Fruit fly (Drosophila melanogaster): ENCODE measurements around the gene CG17219.
A peak's percentile ranks its signal among the peaks of the same experiment; 100 is the strongest.

CG17219 gene

DNA sequence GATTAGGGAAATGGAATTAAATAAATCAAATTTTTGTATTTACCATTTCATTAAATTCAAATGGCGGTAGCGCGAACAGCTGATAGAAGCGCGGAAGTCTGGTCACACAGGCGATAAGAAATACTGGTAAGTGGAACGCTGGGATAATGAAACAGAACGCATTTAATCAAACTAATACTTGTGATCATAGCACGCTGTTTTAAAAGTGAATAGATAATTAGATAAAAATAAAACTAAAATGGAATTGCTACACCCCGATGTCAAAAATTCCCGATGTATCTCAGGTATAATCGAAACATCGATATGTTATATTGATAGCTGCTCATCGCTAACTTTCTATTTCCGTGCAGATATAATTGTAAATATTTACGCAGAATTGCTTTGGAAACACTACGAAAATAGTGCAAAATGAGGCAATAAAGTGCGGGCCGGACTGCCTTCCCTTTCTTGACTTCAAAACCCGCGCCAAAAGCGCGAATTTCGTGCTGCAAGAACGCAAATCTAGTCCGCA, 36.3 kb upstream of the CG17219 start, which contains the start of the genes okr and CG3558:
Gene okr, minus strand, starts transcription at position 96 of the 511 bp plus-strand sequence.
Gene CG3558, plus strand, starts transcription at position 207 of the 511 bp plus-strand sequence.
- TF ChIP-seq CG11902 (GFP tag; optimal IDR thresholded peaks at IDR 0.05), result no peak
- TF ChIP-seq Hr39 (GFP tag; optimal IDR thresholded peaks at IDR 0.05), result no peak
- TF ChIP-seq Eip93F (GFP tag; optimal IDR thresholded peaks at IDR 0.05), result no peak
- TF ChIP-seq Lpt (GFP tag; optimal IDR thresholded peaks at IDR 0.05), result no peak
- TF ChIP-seq CG10669 (GFP tag; optimal IDR thresholded peaks at IDR 0.05), result no peak
- no peak for TF ChIP-seq topi (GFP tag; optimal IDR thresholded peaks at IDR 0.05)
- no peak for TF ChIP-seq CG6276 (GFP tag; optimal IDR thresholded peaks at IDR 0.05)
- no peak for TF ChIP-seq acj6 (GFP tag; optimal IDR thresholded peaks at IDR 0.05)
- no peak for TF ChIP-seq CG6808 (GFP tag; optimal IDR thresholded peaks at IDR 0.05)
- no peak for TF ChIP-seq CG15336 (GFP tag; IDR thresholded peaks at IDR 0.05)
- no peak for TF ChIP-seq CG6792 (GFP tag; optimal IDR thresholded peaks at IDR 0.05)
- no peak for TF ChIP-seq fd85E (GFP tag; optimal IDR thresholded peaks at IDR 0.05)
- peak; percentile 32 for TF ChIP-seq esn (GFP tag; optimal IDR thresholded peaks at IDR 0.05)
- TF ChIP-seq CG8632 (GFP tag; optimal IDR thresholded peaks at IDR 0.05), result no peak
- TF ChIP-seq Eip75B (GFP tag; optimal IDR thresholded peaks at IDR 0.05), result no peak
- no peak for TF ChIP-seq Hr38 (GFP tag; optimal IDR thresholded peaks at IDR 0.05)
- no peak for TF ChIP-seq svp (GFP tag)
- TF ChIP-seq Eip78C (GFP tag), result peak; percentile 75
- TF ChIP-seq CG3032 (tag; optimal IDR thresholded peaks at IDR 0.05), result no peak
- TF ChIP-seq Met (GFP tag; optimal IDR thresholded peaks at IDR 0.05), result no peak
- no peak for TF ChIP-seq CG8319 (GFP tag; optimal IDR thresholded peaks at IDR 0.05)
- no peak for TF ChIP-seq CG4318 (GFP tag; optimal IDR thresholded peaks at IDR 0.05)
- TF ChIP-seq Blimp-1 (GFP tag; optimal IDR thresholded peaks at IDR 0.05), result peak; percentile 79
- no peak for TF ChIP-seq CG1621 (tag; optimal IDR thresholded peaks at IDR 0.05)
- no peak for TF ChIP-seq Ets21C (GFP tag; optimal IDR thresholded peaks at IDR 0.05)
- TF ChIP-seq fkh (GFP tag; optimal IDR thresholded peaks at IDR 0.05), result peak; percentile 71
- TF ChIP-seq CG10631 (GFP tag; optimal IDR thresholded peaks at IDR 0.05), result no peak
- TF ChIP-seq OdsH (GFP tag; optimal IDR thresholded peaks at IDR 0.05), result no peak
- TF ChIP-seq CG9139 (GFP tag; optimal IDR thresholded peaks at IDR 0.05), result no peak
- TF ChIP-seq CG16779 (tag; optimal IDR thresholded peaks at IDR 0.05), result no peak
- no peak for TF ChIP-seq CG8119 (GFP tag; IDR thresholded peaks at IDR 0.05)
- no peak for TF ChIP-seq salr (GFP tag; optimal IDR thresholded peaks at IDR 0.05)
- peak; percentile 13 for TF ChIP-seq lz (GFP tag; optimal IDR thresholded peaks at IDR 0.05)
- no peak for TF ChIP-seq eg (GFP tag; IDR thresholded peaks at IDR 0.05)
- TF ChIP-seq Sox14 (GFP tag; optimal IDR thresholded peaks at IDR 0.05), result no peak
- TF ChIP-seq Hr4 (GFP tag; optimal IDR thresholded peaks at IDR 0.05), result no peak

- TF ChIP-seq CG7368 (GFP tag; optimal IDR thresholded peaks at IDR 0.05) (no peak), fkh (GFP tag; optimal IDR thresholded peaks at IDR 0.05) (peak; percentile 60)
These were observed 35.8 kb upstream of the CG17219 start for dm6 chr2L:2993236-2993635.

- no peak for TF ChIP-seq CG4318 (GFP tag; optimal IDR thresholded peaks at IDR 0.05)
- no peak for TF ChIP-seq salr (GFP tag; optimal IDR thresholded peaks at IDR 0.05)
- TF ChIP-seq Hr4 (GFP tag; optimal IDR thresholded peaks at IDR 0.05), result no peak
- no peak for TF ChIP-seq CG7368 (GFP tag; optimal IDR thresholded peaks at IDR 0.05)
- TF ChIP-seq topi (GFP tag; optimal IDR thresholded peaks at IDR 0.05), result no peak
- no peak for TF ChIP-seq Eip78C (GFP tag)
- TF ChIP-seq CG11294 (GFP tag; IDR thresholded peaks at IDR 0.05), result no peak
- TF ChIP-seq Gug (GFP tag; IDR thresholded peaks at IDR 0.05), result no peak
- no peak for TF ChIP-seq fd85E (GFP tag; optimal IDR thresholded peaks at IDR 0.05)
- no peak for TF ChIP-seq CG11762 (GFP tag; optimal IDR thresholded peaks at IDR 0.05; ENCODE audit: insufficient read depth)
- TF ChIP-seq CG6276 (GFP tag; optimal IDR thresholded peaks at IDR 0.05), result no peak
These were observed 35.4 kb upstream of the CG17219 start for dm6 chr2L:2993702-2994101.
